Worm (Caenorhabditis elegans) whole organism, L4 larva: ENCODE results near the gene C45B2.3.

Source experiments
- F10B5.3 ChIP-seq: sonication (generic microtip); optimal IDR thresholded peaks from 2 replicates; lab custom pipeline; 2016; ENCODE audit warnings: mild to moderate bottlenecking, missing genetic modification characterization, missing compliant biosample characterization
- F26F4.8 ChIP-seq: fragments of 200-800 bp; sonication (Bioruptor generic); conservative IDR thresholded peaks from 2 replicates; pipeline ENCODE4 v1.3.6; 2022; ENCODE audit warnings: missing genetic modification characterization, missing compliant biosample characterization
- F37D6.2 ChIP-seq: sonication (generic microtip); optimal IDR thresholded peaks from 2 replicates; lab custom pipeline; 2016; ENCODE audit warnings: mild to moderate bottlenecking, missing genetic modification characterization, missing compliant biosample characterization
- ZK546.5 ChIP-seq, 2 experiments: sonication (generic microtip); optimal IDR thresholded peaks; 2 replicates each; lab custom pipeline; 2017; ENCODE audit warnings: missing biosample characterization in 2 of 2, missing genetic modification characterization in 2 of 2
- aha-1 ChIP-seq: fragments of 150-350 bp; peaks from one replicate; lab custom pipeline; 2014; ENCODE audit warnings: missing biosample characterization, missing genetic modification characterization
- aly-2 ChIP-seq: sonication (generic microtip); optimal IDR thresholded peaks from 2 replicates; lab custom pipeline; 2018; ENCODE audit warnings: missing biosample characterization, missing genetic modification characterization
- ceh-20 ChIP-seq: fragments of 200-800 bp; sonication (Bioruptor generic); IDR thresholded peaks from 2 replicates; pipeline ENCODE4 v1.3.6; 2022; ENCODE audit warnings: missing genetic modification reagents, missing genetic modification characterization, missing compliant biosample characterization
- ceh-62 ChIP-seq: sonication (generic microtip); optimal IDR thresholded peaks from 2 replicates; lab custom pipeline; 2017; ENCODE audit warnings: missing biosample characterization, missing genetic modification characterization
- ces-1 ChIP-seq: fragments of 150-350 bp; sonication (generic microtip); optimal IDR thresholded peaks from 4 replicates; lab custom pipeline; 2014; ENCODE audit warnings: missing biosample characterization, missing genetic modification reagents, missing genetic modification characterization
- cey-2 ChIP-seq: sonication (generic microtip); optimal IDR thresholded peaks from 3 replicates; lab custom pipeline; 2017; ENCODE audit warnings: missing genetic modification characterization, mild to moderate bottlenecking, missing compliant biosample characterization, antibody characterized with exemption, borderline replicate concordance; ENCODE audit not compliant: insufficient read depth
- daf-12 ChIP-seq: fragments of 150-350 bp; optimal IDR thresholded peaks from 2 replicates; lab custom pipeline; 2014; ENCODE audit warnings: missing biosample characterization, missing genetic modification reagents, missing genetic modification characterization
- daf-16 ChIP-seq, 3 experiments: sonication (generic microtip); optimal IDR thresholded peaks; 2 replicates each; lab custom pipeline; 2016 to 2017; ENCODE audit warnings: missing genetic modification characterization in 3 of 3, missing genetic modification reagents in 3 of 3, mild to moderate bottlenecking in 2 of 3, missing compliant biosample characterization in 2 of 3, missing biosample characterization in 1 of 3, moderate library complexity in 1 of 3
- daf-19 ChIP-seq: fragments of 200-800 bp; sonication (Bioruptor generic); conservative IDR thresholded peaks from 2 replicates; pipeline ENCODE4 v1.3.6; 2022; ENCODE audit warnings: missing genetic modification characterization, missing compliant biosample characterization
- dmd-6 ChIP-seq: fragments of 200-800 bp; sonication (Bioruptor generic); IDR thresholded peaks from 2 replicates; pipeline ENCODE4 v1.3.6; 2022; ENCODE audit warnings: missing genetic modification reagents, missing genetic modification characterization, missing compliant biosample characterization
- duxl-1 ChIP-seq: sonication (generic microtip); optimal IDR thresholded peaks from 2 replicates; lab custom pipeline; 2016; ENCODE audit warnings: mild to moderate bottlenecking, missing genetic modification characterization, moderate library complexity, missing compliant biosample characterization; ENCODE audit not compliant: poor library complexity
- fkh-10 ChIP-seq: fragments of 150-350 bp; optimal IDR thresholded peaks from 2 replicates; lab custom pipeline; 2014; ENCODE audit warnings: missing biosample characterization, missing genetic modification reagents, missing genetic modification characterization
- lin-1 ChIP-seq: fragments of 200-800 bp; sonication (Bioruptor generic); IDR thresholded peaks from 2 replicates; pipeline ENCODE4 v1.3.6; 2022; ENCODE audit warnings: missing genetic modification reagents, missing genetic modification characterization, missing compliant biosample characterization
- lin-15B ChIP-seq: fragments of 150-350 bp; sonication (generic microtip); optimal IDR thresholded peaks from 3 replicates; lab custom pipeline; 2014; ENCODE audit warnings: missing biosample characterization, missing genetic modification characterization
- lin-29 ChIP-seq: fragments of 200-800 bp; sonication (Bioruptor generic); IDR thresholded peaks from 2 replicates; pipeline ENCODE4 v1.3.6; 2022; ENCODE audit warnings: missing genetic modification reagents, missing genetic modification characterization, missing compliant biosample characterization
- lin-38 ChIP-seq: fragments of 200-800 bp; sonication (Bioruptor generic); IDR thresholded peaks from 2 replicates; pipeline ENCODE4 v1.3.6; 2022; ENCODE audit warnings: missing genetic modification reagents, missing genetic modification characterization, missing compliant biosample characterization
- lin-39 ChIP-seq: fragments of 150-350 bp; optimal IDR thresholded peaks from 2 replicates; lab custom pipeline; 2014; ENCODE audit warnings: missing biosample characterization, missing genetic modification reagents, missing genetic modification characterization
- mdt-29 ChIP-seq: fragments of 200-800 bp; sonication (Bioruptor generic); IDR thresholded peaks from 2 replicates; pipeline ENCODE4 v1.3.6; 2022; ENCODE audit warnings: missing genetic modification reagents, missing genetic modification characterization, missing compliant biosample characterization
- mxl-2 ChIP-seq: fragments of 200-800 bp; sonication (Bioruptor generic); conservative IDR thresholded peaks from 2 replicates; pipeline ENCODE4 v1.3.6; 2022; ENCODE audit warnings: missing genetic modification reagents, missing genetic modification characterization, missing compliant biosample characterization
- mxl-3 ChIP-seq: fragments of 200-800 bp; sonication (Bioruptor generic); optimal IDR thresholded peaks from 2 replicates; lab custom pipeline; 2018; ENCODE audit warnings: mild to moderate bottlenecking, missing genetic modification characterization, missing compliant biosample characterization
- nhr-102 ChIP-seq: sonication (generic microtip); optimal IDR thresholded peaks from 2 replicates; lab custom pipeline; 2016; ENCODE audit warnings: mild to moderate bottlenecking, missing genetic modification characterization, moderate library complexity, missing compliant biosample characterization
- nhr-11 ChIP-seq: fragments of 150-350 bp; optimal IDR thresholded peaks from 2 replicates; lab custom pipeline; 2014; ENCODE audit warnings: missing biosample characterization, missing genetic modification characterization
- nhr-237 ChIP-seq: sonication (generic microtip); optimal IDR thresholded peaks from 2 replicates; lab custom pipeline; 2017; ENCODE audit warnings: missing biosample characterization, missing genetic modification characterization
- nhr-41 ChIP-seq: fragments of 200-800 bp; sonication (Bioruptor generic); IDR thresholded peaks from 2 replicates; pipeline ENCODE4 v1.3.6; 2022; ENCODE audit warnings: missing genetic modification reagents, missing genetic modification characterization, missing compliant biosample characterization
- nhr-42 ChIP-seq: fragments of 200-800 bp; sonication (Bioruptor generic); IDR thresholded peaks from 2 replicates; pipeline ENCODE4 v1.3.6; 2022; ENCODE audit warnings: missing genetic modification characterization, missing compliant biosample characterization
- nhr-6 ChIP-seq: fragments of 150-350 bp; optimal IDR thresholded peaks from 2 replicates; lab custom pipeline; 2014; ENCODE audit warnings: missing biosample characterization, missing genetic modification characterization
- nhr-77 ChIP-seq: fragments of 150-350 bp; optimal IDR thresholded peaks from 2 replicates; lab custom pipeline; 2014; ENCODE audit warnings: missing biosample characterization, missing genetic modification characterization
- pha-4 ChIP-seq, 2 experiments: fragments of 150-350 bp in 1 of 2; fragments of 200-800 bp in 1 of 2; sonication (Bioruptor generic) in 1 of 2; IDR thresholded peaks in 1 of 2; optimal IDR thresholded peaks in 1 of 2; 2 replicates each; pipeline versions ENCODE4 v1.3.6 to Lab custom; 2014 to 2022; ENCODE audit warnings: missing genetic modification characterization in 2 of 2, missing genetic modification reagents in 2 of 2, missing biosample characterization in 1 of 2, missing compliant biosample characterization in 1 of 2
- saeg-2 ChIP-seq: fragments of 200-800 bp; sonication (Bioruptor generic); IDR thresholded peaks from 2 replicates; pipeline ENCODE4 v1.3.6; 2022; ENCODE audit warnings: missing genetic modification reagents, missing genetic modification characterization, missing compliant biosample characterization
- set-16 ChIP-seq: fragments of 200-800 bp; sonication (Bioruptor generic); IDR thresholded peaks from 2 replicates; pipeline ENCODE4 v1.3.6; 2022; ENCODE audit warnings: missing genetic modification reagents, missing genetic modification characterization, missing compliant biosample characterization
- vab-7 ChIP-seq: fragments of 200-800 bp; sonication (Bioruptor generic); IDR thresholded peaks from 2 replicates; pipeline ENCODE4 v1.3.6; 2022; ENCODE audit warnings: missing genetic modification reagents, missing genetic modification characterization, missing compliant biosample characterization
- zfp-3 ChIP-seq: fragments of 200-800 bp; sonication (Bioruptor generic); conservative IDR thresholded peaks from 2 replicates; pipeline ENCODE4 v1.3.6; 2022; ENCODE audit warnings: missing genetic modification reagents, missing genetic modification characterization, missing compliant biosample characterization
- zip-11 ChIP-seq: fragments of 200-800 bp; sonication (Bioruptor generic); IDR thresholded peaks from 2 replicates; pipeline ENCODE4 v1.3.6; 2022; ENCODE audit warnings: missing genetic modification characterization, missing compliant biosample characterization
- ztf-7 ChIP-seq: fragments of 150-350 bp; optimal IDR thresholded peaks from 2 replicates; lab custom pipeline; 2014; ENCODE audit warnings: missing biosample characterization, missing genetic modification characterization

The C45B2.3 gene

DNA sequence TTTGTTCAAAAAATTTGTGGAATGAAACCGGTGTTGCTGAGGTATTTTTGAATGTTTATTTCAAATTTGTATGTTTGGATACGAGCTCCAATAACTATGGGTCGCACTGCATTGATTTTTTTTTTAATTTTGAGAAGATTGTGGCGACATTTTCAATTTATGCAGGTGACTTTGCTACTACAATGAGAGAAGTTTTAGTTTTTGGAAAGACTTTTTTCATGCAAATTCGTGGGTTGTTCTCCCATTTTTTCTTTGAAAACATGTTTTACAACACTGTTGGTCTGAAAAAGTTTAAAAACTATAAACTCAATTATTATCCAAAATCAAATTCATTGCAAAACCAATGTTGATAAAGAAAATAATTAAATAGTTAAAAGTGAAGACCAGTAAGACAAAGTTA is 6.0 kb downstream of the C45B2.3 start (continued):
- no peak for TF ChIP-seq saeg-2 (GFP tag; lab: Robert Waterston, UW)
- peak; percentile 45 for TF ChIP-seq nhr-77 (tag; lab: Kevin White, UChicago)
- TF ChIP-seq lin-29 (GFP tag; lab: Robert Waterston, UW): no peak
- TF ChIP-seq ztf-7 (tag; lab: Kevin White, UChicago): no peak
- peak; percentile 45 for TF ChIP-seq aha-1
- TF ChIP-seq dmd-6 (GFP tag; lab: Robert Waterston, UW): peak; percentile 26
- no peak for TF ChIP-seq ZK546.5 (tag; optimal IDR thresholded peaks at IDR 0.05; lab: Kevin White, UChicago)
- no peak for TF ChIP-seq F37D6.2
- no peak for TF ChIP-seq F10B5.3 (tag; lab: Kevin White, UChicago)
- peak; percentile 50 for TF ChIP-seq nhr-237 (tag; lab: Kevin White, UChicago)
- TF ChIP-seq daf-12 (tag; lab: Kevin White, UChicago): no peak
- TF ChIP-seq cey-2 (tag; lab: Kevin White, UChicago): no peak
- TF ChIP-seq F26F4.8 (GFP tag; lab: Robert Waterston, UW): no peak
- peak; percentile 38 for TF ChIP-seq lin-38 (GFP tag; lab: Robert Waterston, UW)
- TF ChIP-seq nhr-102 (tag; lab: Kevin White, UChicago): peak; percentile 76
- TF ChIP-seq zfp-3 (GFP tag; lab: Robert Waterston, UW): peak; percentile 61; the same call in 1 of the 2 replicates
- no peak for TF ChIP-seq zip-11 (GFP tag; lab: Robert Waterston, UW)
- TF ChIP-seq mxl-3 (GFP tag; lab: Kevin White, UChicago): no peak
- no peak for TF ChIP-seq lin-39 (tag; lab: Kevin White, UChicago)
- no peak for TF ChIP-seq daf-19 (GFP tag; lab: Robert Waterston, UW)
- no peak for TF ChIP-seq nhr-42 (GFP tag; lab: Robert Waterston, UW)
- no peak for TF ChIP-seq nhr-41
- no peak for TF ChIP-seq mxl-2 (GFP tag; lab: Robert Waterston, UW)
- TF ChIP-seq fkh-10 (GFP tag; lab: Kevin White, UChicago): no peak
- TF ChIP-seq duxl-1: peak; percentile 71
- TF ChIP-seq ceh-62: no peak
- no peak for TF ChIP-seq nhr-6 (tag; lab: Kevin White, UChicago)
- TF ChIP-seq ceh-20 (GFP tag; lab: Robert Waterston, UW): no peak
- no peak for TF ChIP-seq aly-2 (tag; lab: Kevin White, UChicago)
- no peak for TF ChIP-seq daf-16 (GFP tag; optimal IDR thresholded peaks at IDR 0.05; lab: Kevin White, UChicago)
- TF ChIP-seq daf-16 (tag; optimal IDR thresholded peaks at IDR 0.05; lab: Kevin White, UChicago): peak; percentile 16
- TF ChIP-seq nhr-11 (tag; lab: Kevin White, UChicago): no peak
- TF ChIP-seq vab-7 (GFP tag; lab: Robert Waterston, UW): 0 out of 2 replicates have a peak, but pooled peaks have one; percentile 25
- TF ChIP-seq mdt-29 (GFP tag; lab: Robert Waterston, UW): no peak
- TF ChIP-seq lin-1 (GFP tag; lab: Robert Waterston, UW): 0 out of 2 replicates have a peak, but pooled peaks have one; percentile 16
- peak; percentile 59; the same call in 1 of the 2 replicates for TF ChIP-seq pha-4 (GFP tag; IDR thresholded peaks at IDR 0.05; lab: Robert Waterston, UW)
- TF ChIP-seq pha-4 (tag; optimal IDR thresholded peaks at IDR 0.05; lab: Kevin White, UChicago): no peak
- TF ChIP-seq lin-15B (tag; lab: Kevin White, UChicago): no peak
- TF ChIP-seq ces-1: no peak
- no peak for TF ChIP-seq set-16 (GFP tag; lab: Robert Waterston, UW)

DNA sequence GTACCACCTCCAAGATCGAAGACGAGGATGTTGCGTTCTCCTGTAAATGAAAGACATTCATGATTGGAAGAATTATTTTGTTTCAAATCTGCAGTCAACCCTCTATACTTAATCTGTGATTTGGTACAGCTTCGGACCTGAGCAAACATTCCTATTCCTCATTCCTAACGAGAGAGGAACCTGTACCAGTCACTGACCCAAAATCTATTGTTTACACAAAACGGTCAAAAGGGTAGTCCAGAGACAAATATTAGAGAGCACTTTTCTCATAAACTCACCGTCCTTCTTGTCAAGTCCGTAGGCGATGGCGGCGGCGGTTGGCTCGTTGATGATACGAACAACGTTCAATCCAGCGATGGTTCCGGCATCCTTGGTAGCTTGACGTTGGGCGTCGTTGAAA is 8.0 kb downstream of the C45B2.3 start:
- no peak for TF ChIP-seq daf-16 (GFP tag; optimal IDR thresholded peaks at IDR 0.05; lab: Kevin White, UChicago)
- peak; percentile 7 for TF ChIP-seq daf-16 (tag; optimal IDR thresholded peaks at IDR 0.05; lab: Kevin White, UChicago)
- peak; percentile 95 for TF ChIP-seq aha-1
- TF ChIP-seq F10B5.3 (tag; lab: Kevin White, UChicago): no peak
